Worm (Caenorhabditis elegans) whole organism, early embryonic: ENCODE measurements around the gene C11D2.7.

Source experiments
- F13C5.2 ChIP-seq: sonication (generic microtip); optimal IDR thresholded peaks from 2 replicates; lab custom pipeline; 2017; ENCODE audit warnings: mild to moderate bottlenecking, missing genetic modification characterization, inconsistent platforms, missing compliant biosample characterization
- ama-1 ChIP-seq: fragments of 150-350 bp; optimal IDR thresholded peaks from 2 replicates; lab custom pipeline; 2014
- ceh-36 ChIP-seq: sonication (generic microtip); optimal IDR thresholded peaks from 2 replicates; lab custom pipeline; 2016; ENCODE audit warnings: missing genetic modification characterization, inconsistent platforms, missing compliant biosample characterization
- flt-1 ChIP-seq: fragments of 200-800 bp; sonication (Bioruptor generic); IDR thresholded peaks from 2 replicates; pipeline ENCODE4 v1.3.6; 2022; ENCODE audit warnings: missing genetic modification characterization, missing compliant biosample characterization
- hmg-4 ChIP-seq: fragments of 200-800 bp; sonication (Bioruptor generic); optimal IDR thresholded peaks from 2 replicates; lab custom pipeline; 2018; ENCODE audit warnings: mild to moderate bottlenecking, missing genetic modification characterization, missing compliant biosample characterization
- pes-1 ChIP-seq: fragments of 200-800 bp; sonication (Bioruptor generic); IDR thresholded peaks from 2 replicates; pipeline ENCODE4 v1.3.6; 2022; ENCODE audit warnings: missing genetic modification reagents, missing genetic modification characterization, missing compliant biosample characterization
- scrt-1 ChIP-seq: fragments of 200-800 bp; sonication (Bioruptor generic); IDR thresholded peaks from 2 replicates; pipeline ENCODE4 v1.3.6; 2022; ENCODE audit warnings: missing genetic modification characterization, missing compliant biosample characterization
- sea-1 ChIP-seq: fragments of 200-800 bp; sonication (Bioruptor generic); conservative IDR thresholded peaks from 2 replicates; pipeline ENCODE4 v1.3.6; 2022; ENCODE audit warnings: missing genetic modification characterization, missing compliant biosample characterization

DNA sequence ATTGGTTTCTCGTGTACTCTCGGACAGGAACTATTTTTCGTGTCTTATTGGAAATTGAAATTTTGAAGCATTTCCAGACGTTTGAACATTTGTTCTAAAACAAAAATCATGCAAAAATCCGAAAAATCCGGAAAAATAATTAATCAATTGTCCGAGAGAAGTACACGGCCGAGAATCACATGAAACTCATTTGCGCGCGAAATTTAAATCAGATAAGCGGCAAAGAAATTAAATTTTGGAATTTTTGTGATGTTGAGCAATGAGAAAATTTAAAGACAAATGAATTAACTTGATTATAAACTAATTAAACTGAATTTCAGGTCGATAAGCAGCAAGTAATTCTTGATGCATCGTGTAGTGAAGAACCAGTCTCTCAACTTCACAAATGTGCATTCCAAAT, 46.5 kb downstream of the C11D2.7 start:
- TF ChIP-seq ama-1 (lab: Kevin White, UChicago) (no peak), ceh-36 (tag; lab: Kevin White, UChicago) (no peak), pes-1 (GFP tag; lab: Robert Waterston, UW) (no peak), flt-1 (GFP tag; lab: Robert Waterston, UW) (no peak), sea-1 (GFP tag; lab: Robert Waterston, UW) (no peak), hmg-4 (GFP tag; lab: Kevin White, UChicago) (no peak), scrt-1 (GFP tag; lab: Robert Waterston, UW) (no peak), F13C5.2 (no peak)
